Worm (Caenorhabditis elegans): ENCODE measurements around the gene C24D10.5.
A peak's percentile ranks its signal among the peaks of the same experiment; 100 is the strongest.

Gene C24D10.5

DNA sequence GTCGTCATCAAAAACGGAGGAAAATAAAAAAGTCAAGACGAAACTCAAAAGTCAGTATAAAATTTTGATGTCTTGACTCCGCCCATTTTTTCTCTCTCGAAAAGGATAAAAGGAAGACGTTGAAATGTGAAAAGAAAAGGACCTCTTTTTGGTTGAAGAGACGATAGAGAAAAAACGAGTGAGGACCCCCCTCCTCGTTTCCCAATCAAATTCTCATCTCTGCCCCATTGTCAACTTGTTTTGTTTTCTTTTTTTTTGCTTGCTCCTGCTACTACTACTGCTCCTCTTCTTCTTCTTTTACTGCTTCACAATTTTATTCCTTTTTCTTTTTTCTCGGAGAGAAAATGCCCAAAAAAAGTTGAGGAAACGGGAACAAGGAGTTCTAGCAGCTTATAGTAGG, 12.1 kb upstream of the C24D10.5 start:
- TF ChIP-seq spr-3 (GFP tag; optimal IDR thresholded peaks at IDR 0.05) = no peak
- 0 out of 2 replicates have a peak, but pooled peaks have one; percentile 59 for TF ChIP-seq ctbp-1 (GFP tag; IDR thresholded peaks at IDR 0.05)
- peak; percentile 62 for TF ChIP-seq ces-1 (GFP tag; optimal IDR thresholded peaks at IDR 0.05)
- TF ChIP-seq fkh-10 (GFP tag; optimal IDR thresholded peaks at IDR 0.05) = peak; percentile 95
- peak in 1 of 2 experiments; percentile 24 for TF ChIP-seq lsy-2 (tag; optimal IDR thresholded peaks at IDR 0.05)

DNA sequence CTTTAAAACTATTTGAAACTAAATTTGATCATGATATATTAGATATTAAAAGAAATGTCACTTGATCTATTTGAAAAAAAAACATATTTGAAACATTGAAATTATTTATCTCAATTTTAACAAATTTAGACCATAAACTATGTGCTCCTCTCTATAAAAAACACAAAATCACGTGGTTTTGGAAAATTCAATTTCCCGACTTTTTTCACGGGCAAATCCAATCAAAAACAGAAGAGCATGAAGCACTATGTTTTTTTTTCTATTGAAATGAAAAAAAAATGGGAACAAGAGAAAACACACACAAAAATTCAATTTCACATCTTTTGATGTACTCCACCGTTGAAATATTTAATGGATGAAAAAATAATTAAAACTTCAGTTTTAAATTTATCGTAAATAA, 10.7 kb upstream of the C24D10.5 start:
- TF ChIP-seq ces-1 (GFP tag; optimal IDR thresholded peaks at IDR 0.05) (peak; percentile 63), lsy-2 (tag; optimal IDR thresholded peaks at IDR 0.05) (peak in 1 of 2 experiments; percentile 14), aly-2 (tag; optimal IDR thresholded peaks at IDR 0.05) (no peak), fkh-10 (GFP tag; optimal IDR thresholded peaks at IDR 0.05) (peak; percentile 51), ctbp-1 (GFP tag; IDR thresholded peaks at IDR 0.05) (0 out of 2 replicates have a peak, but pooled peaks have one; percentile 22)

DNA sequence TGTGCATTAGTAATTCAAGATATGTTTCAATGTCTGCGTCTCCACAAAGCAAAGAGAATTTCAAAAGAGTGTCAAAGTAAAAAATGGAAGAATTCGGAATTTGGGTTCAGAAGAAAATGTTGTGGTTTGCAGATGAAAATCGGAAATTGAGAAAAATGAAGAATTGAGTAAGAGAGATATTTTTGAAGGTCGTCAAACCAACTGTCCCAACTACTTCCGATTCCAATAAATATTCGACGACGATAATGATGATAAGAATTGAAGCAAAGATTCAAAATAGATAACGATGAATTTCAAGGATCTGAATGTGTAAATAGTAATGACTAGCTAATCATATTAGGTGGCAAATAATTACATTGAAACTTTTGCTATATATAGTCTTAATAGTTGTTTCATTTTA, 9.9 kb upstream of the C24D10.5 start:
- TF ChIP-seq vab-7 (GFP tag; IDR thresholded peaks at IDR 0.05) (no peak), zfp-2 (tag; optimal IDR thresholded peaks at IDR 0.05) (no peak), snpc-4 (tag; optimal IDR thresholded peaks at IDR 0.05) (no peak), unc-62 (GFP tag; optimal IDR thresholded peaks at IDR 0.05 in 1 of 2) (peak in 1 of 2 experiments; percentile 87), unc-62 (tag; optimal IDR thresholded peaks at IDR 0.05) (no peak), aha-1 (tag) (peak; percentile 40), ceh-20 (GFP tag; IDR thresholded peaks at IDR 0.05) (no peak), jun-1 (tag; optimal IDR thresholded peaks at IDR 0.05) (no peak), nhr-111 (GFP tag; optimal IDR thresholded peaks at IDR 0.05) (no peak), nhr-11 (tag; optimal IDR thresholded peaks at IDR 0.05) (no peak)

DNA sequence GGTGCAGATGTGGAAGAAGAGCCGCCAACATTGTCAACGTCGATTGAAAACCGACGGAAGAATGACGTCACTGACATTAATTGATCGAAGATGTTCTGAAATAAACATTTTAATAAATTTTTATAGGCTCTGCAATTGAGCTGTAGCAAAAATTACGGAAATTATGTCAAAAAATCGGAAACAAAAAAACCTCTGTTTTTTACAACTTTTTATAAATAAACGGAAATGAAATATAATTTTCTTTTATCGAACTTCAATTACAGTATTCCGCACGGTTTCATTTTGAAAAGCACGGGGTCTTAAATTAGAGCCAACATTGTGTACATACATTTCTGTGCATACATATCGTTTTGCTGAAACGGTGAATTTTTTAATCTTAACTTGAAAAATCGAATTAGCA, 2.5 kb downstream of the C24D10.5 start, which contains the start of gene soc-2:
TSS of gene soc-2 (minus strand) at position 101 of the 400 bp plus-strand sequence.
- no peak for TF ChIP-seq mdt-29 (GFP tag; IDR thresholded peaks at IDR 0.05)
- no peak for TF ChIP-seq lin-1 (GFP tag; IDR thresholded peaks at IDR 0.05)
- TF ChIP-seq ceh-44 (GFP tag; IDR thresholded peaks at IDR 0.05) = no peak
- no peak for TF ChIP-seq spr-1 (tag; optimal IDR thresholded peaks at IDR 0.05)
- TF ChIP-seq pqm-1 (tag; optimal IDR thresholded peaks at IDR 0.05) = no peak
- no peak for TF ChIP-seq ceh-62 (tag; optimal IDR thresholded peaks at IDR 0.05)
- no peak for TF ChIP-seq ZK546.5 (tag; optimal IDR thresholded peaks at IDR 0.05)
- no peak for TF ChIP-seq ama-1 (optimal IDR thresholded peaks at IDR 0.05)
- TF ChIP-seq F37D6.2 (tag; optimal IDR thresholded peaks at IDR 0.05) = no peak
- no peak for TF ChIP-seq Y105C5A.15 (GFP tag; IDR thresholded peaks at IDR 0.05)
- TF ChIP-seq zfp-2 (tag; optimal IDR thresholded peaks at IDR 0.05) = no peak

DNA sequence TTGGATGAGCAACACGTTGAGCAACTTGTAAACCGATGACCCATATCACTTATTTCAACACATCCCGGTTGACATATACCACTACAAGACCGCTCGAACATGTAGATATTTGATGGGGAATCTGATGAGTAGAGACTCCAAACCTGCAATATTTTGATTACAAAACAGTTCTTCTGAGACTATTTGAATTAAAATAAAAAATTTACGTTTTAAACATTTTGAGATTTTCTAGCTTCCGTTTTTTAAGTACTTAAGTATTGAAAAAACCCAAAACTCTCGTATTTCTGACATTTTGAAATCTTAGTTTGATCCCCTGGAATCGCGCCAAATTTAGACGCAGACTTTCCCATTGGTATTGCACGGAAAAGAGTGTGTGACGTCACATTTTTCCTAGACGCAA, 7.3 kb downstream of the C24D10.5 start, which contains the start of gene C24D10.49:
TSS of gene C24D10.49 (minus strand) at position 101 of the 400 bp plus-strand sequence.
- no peak for TF ChIP-seq nhr-25 (tag; optimal IDR thresholded peaks at IDR 0.05; ENCODE audit: borderline replicate concordance, insufficient read depth)
- no peak for TF ChIP-seq ZK546.5 (tag; optimal IDR thresholded peaks at IDR 0.05)
- no peak for TF ChIP-seq hmg-1.1 (GFP tag; IDR thresholded peaks at IDR 0.05)
- no peak for TF ChIP-seq lin-1 (GFP tag; IDR thresholded peaks at IDR 0.05)
- TF ChIP-seq nhr-11 (tag; optimal IDR thresholded peaks at IDR 0.05) = no peak
- no peak for TF ChIP-seq fkh-10 (GFP tag; optimal IDR thresholded peaks at IDR 0.05)
- no peak for TF ChIP-seq ceh-62 (tag; optimal IDR thresholded peaks at IDR 0.05)
- no peak for TF ChIP-seq nhr-237 (tag; optimal IDR thresholded peaks at IDR 0.05)
- no peak for TF ChIP-seq mdl-1 (tag; optimal IDR thresholded peaks at IDR 0.05)
- no peak for TF ChIP-seq R02D3.7 (tag; optimal IDR thresholded peaks at IDR 0.05)

DNA sequence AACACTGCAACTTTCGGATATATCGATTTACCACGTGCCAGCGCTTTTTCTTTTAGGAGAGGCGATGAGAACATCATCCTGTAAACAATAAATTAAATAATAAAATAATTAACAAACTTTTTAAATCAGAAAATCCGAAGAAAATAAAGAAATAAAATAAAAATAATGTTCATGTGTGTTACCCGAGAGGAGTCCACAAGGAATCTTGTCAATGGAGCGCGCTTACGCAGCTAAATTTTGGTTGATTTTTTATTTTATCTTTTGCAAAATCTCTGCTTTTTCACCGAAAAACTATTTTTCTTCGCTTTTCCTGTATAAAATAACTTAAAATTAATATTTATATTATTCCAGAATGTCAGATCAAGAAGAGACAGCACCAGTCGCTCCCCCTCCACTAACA, 10.3 kb downstream of the C24D10.5 start, which contains the start of the genes C24D10.6 and C24D10.4:
TSS of gene C24D10.6 (minus strand) at position 78 of the 400 bp plus-strand sequence.
TSS of gene C24D10.4 (plus strand) at position 352 of the 400 bp plus-strand sequence.
- TF ChIP-seq daf-16 (GFP tag; optimal IDR thresholded peaks at IDR 0.05) (no peak), daf-16 (tag; optimal IDR thresholded peaks at IDR 0.05) (no peak), lin-38 (GFP tag; IDR thresholded peaks at IDR 0.05) (peak; percentile 91), mes-2 (tag; optimal IDR thresholded peaks at IDR 0.05; ENCODE audit: poor library complexity, severe bottlenecking) (peak; percentile 74), nhr-41 (GFP tag; IDR thresholded peaks at IDR 0.05) (no peak), dpl-1 (GFP tag; optimal IDR thresholded peaks at IDR 0.05) (peak; percentile 61), pha-4 (GFP tag; IDR thresholded peaks at IDR 0.05) (no peak), pha-4 (tag; optimal IDR thresholded peaks at IDR 0.05) (no peak), snpc-1.2 (GFP tag; IDR thresholded peaks at IDR 0.05) (peak; percentile 59; the same call in 1 of the 2 replicates), daf-19 (GFP tag; conservative IDR thresholded peaks at IDR 0.05) (no peak), hlh-30 (tag; optimal IDR thresholded peaks at IDR 0.05; ENCODE audit: insufficient read depth) (peak; percentile 14), rbr-2 (tag; optimal IDR thresholded peaks at IDR 0.05) (peak; percentile 17), vab-7 (GFP tag; IDR thresholded peaks at IDR 0.05) (no peak), ceh-44 (GFP tag; IDR thresholded peaks at IDR 0.05) (no peak)
